Fruit fly (Drosophila melanogaster) whole organism, embryonic: Measurements from ENCODE around the gene Acp63F.

Experiments used
- Awh ChIP-seq: fragments of 200-800 bp; sonication (Bioruptor generic); IDR thresholded peaks from 2 replicates; pipeline ENCODE4, ENCODE4 v1.3.6; 2022; ENCODE audit warnings: missing biosample characterization, missing genetic modification characterization
- B-H1 ChIP-seq: fragments of 200-800 bp; sonication (Bioruptor generic); IDR thresholded peaks from 3 replicates; pipeline ENCODE4 v1.3.6; 2022; ENCODE audit warnings: missing biosample characterization, missing genetic modification characterization
- CG10366 ChIP-seq: fragments of 200-800 bp; sonication (Bioruptor generic); IDR thresholded peaks from 2 replicates; pipeline ENCODE4 v1.3.6; 2022; ENCODE audit warnings: missing biosample characterization, missing genetic modification characterization
- CG11085 ChIP-seq: fragments of 200-800 bp; sonication (Bioruptor generic); IDR thresholded peaks from 2 replicates; pipeline ENCODE4 v1.3.6; 2022; ENCODE audit warnings: missing biosample characterization, missing genetic modification characterization
- CG11504 ChIP-seq: fragments of 200-800 bp; sonication (Bioruptor generic); optimal IDR thresholded peaks from 3 replicates; lab custom pipeline; 2019; ENCODE audit warnings: missing biosample characterization, mild to moderate bottlenecking, missing genetic modification characterization, moderate library complexity
- CG12071 ChIP-seq: fragments of 200-800 bp; sonication (Bioruptor generic); optimal IDR thresholded peaks from 3 replicates; lab custom pipeline; 2018; ENCODE audit warnings: missing biosample characterization, mild to moderate bottlenecking, missing genetic modification characterization
- CG15696 ChIP-seq: fragments of 200-800 bp; sonication (Bioruptor generic); optimal IDR thresholded peaks from 2 replicates; lab custom pipeline; 2019; ENCODE audit warnings: missing biosample characterization, mild to moderate bottlenecking, missing genetic modification characterization, moderate library complexity
- CG17612 ChIP-seq: fragments of 200-800 bp; sonication (Bioruptor generic); IDR thresholded peaks from 2 replicates; pipeline ENCODE4 v1.3.6; 2022; ENCODE audit warnings: missing biosample characterization, missing genetic modification characterization
- CG18476 ChIP-seq: fragments of 200-800 bp; sonication (Bioruptor generic); optimal IDR thresholded peaks from 2 replicates; lab custom pipeline; 2016; ENCODE audit warnings: missing biosample characterization, mild to moderate bottlenecking, missing genetic modification characterization
- CG18764 ChIP-seq: fragments of 200-800 bp; sonication (Bioruptor generic); optimal IDR thresholded peaks from 3 replicates; lab custom pipeline; 2016; ENCODE audit warnings: missing biosample characterization, missing genetic modification characterization
- CG2199 ChIP-seq: fragments of 200-800 bp; sonication (Bioruptor generic); IDR thresholded peaks from 3 replicates; pipeline ENCODE4 v1.3.6; 2022; ENCODE audit warnings: missing biosample characterization, missing genetic modification characterization
- CG30020 ChIP-seq: fragments of 200-800 bp; optimal IDR thresholded peaks from 2 replicates; lab custom pipeline; 2019; ENCODE audit warnings: missing biosample characterization, mild to moderate bottlenecking, missing genetic modification characterization, moderate library complexity
- CG31365 ChIP-seq: fragments of 200-800 bp; sonication (Bioruptor generic); optimal IDR thresholded peaks from 2 replicates; lab custom pipeline; 2018; ENCODE audit warnings: missing biosample characterization, mild to moderate bottlenecking, missing genetic modification characterization
- CG32772 ChIP-seq: fragments of 200-800 bp; sonication (Bioruptor generic); IDR thresholded peaks from 2 replicates; pipeline ENCODE4 v1.3.6; 2022; ENCODE audit warnings: missing biosample characterization, missing genetic modification characterization
- CG33557 ChIP-seq: fragments of 200-800 bp; sonication (Bioruptor generic); optimal IDR thresholded peaks from 2 replicates; lab custom pipeline; 2019; ENCODE audit warnings: missing biosample characterization, mild to moderate bottlenecking, missing genetic modification characterization, moderate library complexity
- CG4328 ChIP-seq: fragments of 200-800 bp; sonication (Bioruptor generic); optimal IDR thresholded peaks from 3 replicates; lab custom pipeline; 2017; ENCODE audit warnings: missing biosample characterization, missing genetic modification reagents, missing genetic modification characterization
- CG4617 ChIP-seq: fragments of 200-800 bp; sonication (Bioruptor generic); optimal IDR thresholded peaks from 3 replicates; lab custom pipeline; 2016; ENCODE audit warnings: missing biosample characterization, missing genetic modification characterization, borderline replicate concordance
- CG6683 ChIP-seq: fragments of 200-800 bp; sonication (Bioruptor generic); optimal IDR thresholded peaks from 2 replicates; lab custom pipeline; 2017; ENCODE audit warnings: missing biosample characterization, mild to moderate bottlenecking, missing genetic modification characterization, missing genetic modification reagents
- CG8924 ChIP-seq: fragments of 200-800 bp; optimal IDR thresholded peaks from 3 replicates; lab custom pipeline; 2019; ENCODE audit warnings: missing biosample characterization, mild to moderate bottlenecking, missing genetic modification characterization, moderate library complexity
- CG9437 ChIP-seq: fragments of 200-800 bp; sonication (Bioruptor generic); optimal IDR thresholded peaks from 2 replicates; lab custom pipeline; 2018; ENCODE audit warnings: missing biosample characterization, mild to moderate bottlenecking, missing genetic modification characterization
- CG9609 ChIP-seq: fragments of 200-800 bp; sonication (Bioruptor generic); optimal IDR thresholded peaks from 3 replicates; lab custom pipeline; 2016; ENCODE audit warnings: missing biosample characterization, missing genetic modification characterization
- Chrac-16 ChIP-seq: fragments of 200-800 bp; sonication (Bioruptor generic); optimal IDR thresholded peaks from 3 replicates; lab custom pipeline; 2016; ENCODE audit warnings: missing biosample characterization, missing genetic modification characterization
- Dip3 ChIP-seq: fragments of 200-800 bp; sonication (Bioruptor generic); optimal IDR thresholded peaks from 3 replicates; lab custom pipeline; 2016; ENCODE audit warnings: missing biosample characterization, missing genetic modification characterization
- Dp ChIP-seq: fragments of 200-800 bp; sonication (Bioruptor generic); optimal IDR thresholded peaks from 2 replicates; lab custom pipeline; 2018; ENCODE audit warnings: missing biosample characterization, mild to moderate bottlenecking, missing genetic modification characterization, moderate library complexity
- GATAe ChIP-seq: fragments of 200-800 bp; sonication (Bioruptor generic); conservative IDR thresholded peaks from 2 replicates; pipeline ENCODE4 v1.3.6; 2022; ENCODE audit warnings: missing biosample characterization, missing genetic modification characterization
- Gug ChIP-seq: fragments of 200-800 bp; sonication (Bioruptor generic); IDR thresholded peaks from 4 replicates; pipeline ENCODE4 v1.3.6; 2022; ENCODE audit warnings: missing biosample characterization, missing genetic modification characterization
- HHEX ChIP-seq: fragments of 200-800 bp; sonication (Bioruptor generic); optimal IDR thresholded peaks from 3 replicates; lab custom pipeline; 2017; ENCODE audit warnings: missing biosample characterization, mild to moderate bottlenecking, missing genetic modification characterization, missing genetic modification reagents
- Med ChIP-seq: fragments of 200-800 bp; sonication (Bioruptor generic); peaks from one replicate; lab custom pipeline; 2016; ENCODE audit warnings: missing biosample characterization, missing genetic modification characterization, mild to moderate bottlenecking, inconsistent platforms, moderate library complexity
- Nf-YA ChIP-seq: fragments of 200-800 bp; sonication (Bioruptor generic); IDR thresholded peaks from 2 replicates; pipeline ENCODE4 v1.3.6; 2022; ENCODE audit warnings: missing biosample characterization, missing genetic modification characterization
- NfI ChIP-seq: fragments of 200-800 bp; sonication (Bioruptor generic); optimal IDR thresholded peaks from 3 replicates; lab custom pipeline; 2018; ENCODE audit warnings: missing biosample characterization, mild to moderate bottlenecking, missing genetic modification characterization, moderate library complexity
- Scr ChIP-seq: fragments of 200-800 bp; sonication (Bioruptor generic); IDR thresholded peaks from 2 replicates; pipeline ENCODE4 v1.3.6; 2022; ENCODE audit warnings: missing biosample characterization, missing genetic modification characterization; ENCODE audit not compliant: partially characterized antibody
- Ssrp ChIP-seq: fragments of 200-800 bp; sonication (Bioruptor generic); optimal IDR thresholded peaks from 2 replicates; lab custom pipeline; 2018; ENCODE audit warnings: missing biosample characterization, mild to moderate bottlenecking, missing genetic modification characterization, moderate library complexity
- ato ChIP-seq: fragments of 200-800 bp; sonication (Bioruptor generic); IDR thresholded peaks from 2 replicates; pipeline ENCODE4 v1.3.6; 2022; ENCODE audit warnings: missing biosample characterization, missing genetic modification characterization; ENCODE audit not compliant: partially characterized antibody
- az2 ChIP-seq: fragments of 200-800 bp; sonication (Bioruptor generic); optimal IDR thresholded peaks from 3 replicates; lab custom pipeline; 2016; ENCODE audit warnings: missing biosample characterization, missing genetic modification characterization
- cas ChIP-seq: fragments of 200-800 bp; sonication (Bioruptor generic); IDR thresholded peaks from 2 replicates; pipeline ENCODE4 v1.3.6; 2022; ENCODE audit warnings: missing biosample characterization, missing genetic modification characterization
- chif ChIP-seq, 2 experiments: fragments of 200-800 bp; sonication (Bioruptor generic); optimal IDR thresholded peaks; 3 replicates each; lab custom pipeline; 2016; ENCODE audit warnings: missing biosample characterization in 2 of 2, missing genetic modification characterization in 2 of 2
- crol ChIP-seq: fragments of 200-800 bp; sonication (Bioruptor generic); IDR thresholded peaks from 2 replicates; pipeline ENCODE4 v1.3.6; 2022; ENCODE audit warnings: missing biosample characterization, missing genetic modification characterization
- dati ChIP-seq: fragments of 200-800 bp; sonication (Bioruptor generic); IDR thresholded peaks from 2 replicates; pipeline ENCODE4 v1.3.6; 2022; ENCODE audit warnings: missing biosample characterization, missing genetic modification characterization
- dysf ChIP-seq: fragments of 200-800 bp; sonication (Bioruptor generic); IDR thresholded peaks from 3 replicates; pipeline ENCODE4 v1.3.6; 2022; ENCODE audit warnings: missing biosample characterization, missing genetic modification characterization
- fd3F ChIP-seq: fragments of 200-800 bp; sonication (Bioruptor generic); optimal IDR thresholded peaks from 2 replicates; lab custom pipeline; 2018; ENCODE audit warnings: missing biosample characterization, mild to moderate bottlenecking, missing genetic modification characterization, moderate library complexity
- fd96Cb ChIP-seq: fragments of 200-800 bp; sonication (Bioruptor generic); optimal IDR thresholded peaks from 2 replicates; lab custom pipeline; 2018; ENCODE audit warnings: missing biosample characterization, mild to moderate bottlenecking, missing genetic modification characterization, moderate library complexity
- gro ChIP-seq: fragments of 200-800 bp; sonication (Bioruptor generic); optimal IDR thresholded peaks from 2 replicates; lab custom pipeline; 2016; ENCODE audit warnings: missing biosample characterization, missing genetic modification characterization
- her ChIP-seq: fragments of 200-800 bp; sonication (Bioruptor generic); optimal IDR thresholded peaks from 2 replicates; lab custom pipeline; 2016; ENCODE audit warnings: missing biosample characterization, missing genetic modification characterization
- kay ChIP-seq: fragments of 200-800 bp; sonication (Bioruptor generic); optimal IDR thresholded peaks from 2 replicates; lab custom pipeline; 2016; ENCODE audit warnings: missing biosample characterization, missing genetic modification characterization
- mam ChIP-seq: fragments of 200-800 bp; sonication (Bioruptor generic); optimal IDR thresholded peaks from 3 replicates; lab custom pipeline; 2016; ENCODE audit warnings: missing biosample characterization, missing genetic modification characterization
- onecut ChIP-seq: fragments of 200-800 bp; sonication (Bioruptor generic); IDR thresholded peaks from 2 replicates; pipeline ENCODE4 v1.3.6; 2022; ENCODE audit warnings: missing biosample characterization, missing genetic modification characterization
- run ChIP-seq: fragments of 200-800 bp; sonication (Bioruptor generic); optimal IDR thresholded peaks from 3 replicates; lab custom pipeline; 2018; ENCODE audit warnings: missing biosample characterization, mild to moderate bottlenecking, missing genetic modification characterization
- sob ChIP-seq: fragments of 200-800 bp; sonication (Bioruptor generic); IDR thresholded peaks from 2 replicates; pipeline ENCODE4 v1.3.6; 2022; ENCODE audit warnings: missing biosample characterization, missing genetic modification characterization
- tio ChIP-seq: fragments of 200-800 bp; sonication (Bioruptor generic); optimal IDR thresholded peaks from 2 replicates; lab custom pipeline; 2017; ENCODE audit warnings: missing biosample characterization, missing genetic modification characterization, inconsistent platforms
- wor ChIP-seq: fragments of 200-800 bp; sonication (Bioruptor generic); IDR thresholded peaks from 2 replicates; pipeline ENCODE4 v1.3.6; 2022; ENCODE audit warnings: missing biosample characterization, missing genetic modification characterization
- zfh2 ChIP-seq: fragments of 200-800 bp; sonication (Bioruptor generic); optimal IDR thresholded peaks from 2 replicates; lab custom pipeline; 2016; ENCODE audit warnings: missing biosample characterization, missing genetic modification characterization

Acp63F gene

DNA sequence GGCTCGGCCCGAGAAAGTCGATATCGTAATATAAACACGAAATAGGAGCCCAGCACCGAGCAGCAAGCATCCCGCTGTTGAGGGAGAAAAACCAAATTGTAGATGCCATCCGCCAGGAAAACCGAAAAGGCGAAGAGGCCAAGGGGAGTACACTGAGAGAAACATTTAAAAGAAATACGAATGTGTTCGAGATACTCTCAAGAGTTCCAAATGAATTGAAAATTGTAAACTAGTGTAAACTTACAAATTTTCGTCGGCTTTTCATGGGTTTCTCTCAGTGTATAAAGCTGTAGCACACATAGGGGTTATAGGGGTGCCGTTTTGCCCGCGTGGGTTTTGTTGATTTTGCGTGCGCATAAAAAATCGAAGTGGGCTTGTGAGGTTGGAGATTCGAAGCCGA lies 13.5 kb downstream of the Acp63F start (continued):
- TF ChIP-seq CG15696 (tag; lab: Kevin White, UChicago) (peak; percentile 17), kay (no peak), run (tag; lab: Kevin White, UChicago) (no peak), crol (GFP tag; lab: Robert Waterston, UW) (peak; percentile 31; the same call in 1 of the 2 replicates), Awh (GFP tag; lab: Robert Waterston, UW) (peak; percentile 59; the same call in 1 of the 2 replicates), HHEX (GFP tag; lab: Kevin White, UChicago) (peak; percentile 65), Scr (GFP tag; lab: Robert Waterston, UW) (no peak), Med (GFP tag; lab: Kevin White, UChicago) (peak; percentile 98), CG9609 (GFP tag; lab: Kevin White, UChicago) (peak; percentile 75), wor (GFP tag; lab: Robert Waterston, UW) (peak; percentile 42), fd3F (GFP tag; lab: Kevin White, UChicago) (peak; percentile 69), CG12071 (peak; percentile 11), dysf (peak; percentile 88), CG32772 (GFP tag; lab: Robert Waterston, UW) (peak; percentile 53; the same call in 1 of the 2 replicates), CG31365 (tag; lab: Kevin White, UChicago) (peak; percentile 24), GATAe (GFP tag; lab: Robert Waterston, UW) (no peak), Gug (GFP tag; lab: Robert Waterston, UW) (peak; percentile 79; the same call in 3 of the 4 replicates), CG10366 (peak; percentile 69), ato (GFP tag; lab: Robert Waterston, UW) (no peak), CG18764 (GFP tag; lab: Kevin White, UChicago) (no peak), fd96Cb (tag; lab: Kevin White, UChicago) (peak; percentile 36), tio (GFP tag; lab: Kevin White, UChicago) (no peak), az2 (peak; percentile 71), CG11504 (tag; lab: Kevin White, UChicago) (peak; percentile 72), Dp (GFP tag; lab: Kevin White, UChicago) (no peak), CG8924 (peak; percentile 79), Chrac-16 (peak; percentile 56), cas (GFP tag; lab: Robert Waterston, UW) (peak; percentile 58; the same call in 1 of the 2 replicates), CG11085 (GFP tag; lab: Robert Waterston, UW) (peak; percentile 73), gro (GFP tag; lab: Kevin White, UChicago) (peak; percentile 19), mam (peak; percentile 88), Ssrp (tag; lab: Kevin White, UChicago) (peak; percentile 56), CG9437 (peak; percentile 49), zfh2 (GFP tag; lab: Kevin White, UChicago) (peak; percentile 65), CG17612 (GFP tag; lab: Robert Waterston, UW) (0 out of 2 replicates have a peak, but pooled peaks have one; percentile 36), CG4617 (GFP tag; lab: Kevin White, UChicago) (no peak), sob (peak; percentile 85), chif (GFP tag; optimal IDR thresholded peaks at IDR 0.05; lab: Kevin White, UChicago) (peak; percentile 58 to 67), CG6683 (GFP tag; lab: Kevin White, UChicago) (peak; percentile 40), CG33557 (GFP tag; lab: Kevin White, UChicago) (no peak), Nf-YA (GFP tag; lab: Robert Waterston, UW) (peak; percentile 42; the same call in 1 of the 2 replicates), CG18476 (GFP tag; lab: Kevin White, UChicago) (peak; percentile 23), B-H1 (GFP tag; lab: Robert Waterston, UW) (peak; percentile 51; the same call in 2 of the 3 replicates), CG2199 (GFP tag; lab: Robert Waterston, UW) (no peak), Dip3 (peak; percentile 78), CG4328 (GFP tag; lab: Kevin White, UChicago) (no peak), onecut (peak; percentile 84), her (GFP tag; lab: Kevin White, UChicago) (peak; percentile 82), CG30020 (tag; lab: Kevin White, UChicago) (no peak), NfI (GFP tag; lab: Kevin White, UChicago) (peak; percentile 89), dati (GFP tag; lab: Robert Waterston, UW) (0 out of 2 replicates have a peak, but pooled peaks have one; percentile 8)
